Worm (Caenorhabditis elegans): ENCODE results near the gene F59A6.4.

Gene F59A6.4

DNA sequence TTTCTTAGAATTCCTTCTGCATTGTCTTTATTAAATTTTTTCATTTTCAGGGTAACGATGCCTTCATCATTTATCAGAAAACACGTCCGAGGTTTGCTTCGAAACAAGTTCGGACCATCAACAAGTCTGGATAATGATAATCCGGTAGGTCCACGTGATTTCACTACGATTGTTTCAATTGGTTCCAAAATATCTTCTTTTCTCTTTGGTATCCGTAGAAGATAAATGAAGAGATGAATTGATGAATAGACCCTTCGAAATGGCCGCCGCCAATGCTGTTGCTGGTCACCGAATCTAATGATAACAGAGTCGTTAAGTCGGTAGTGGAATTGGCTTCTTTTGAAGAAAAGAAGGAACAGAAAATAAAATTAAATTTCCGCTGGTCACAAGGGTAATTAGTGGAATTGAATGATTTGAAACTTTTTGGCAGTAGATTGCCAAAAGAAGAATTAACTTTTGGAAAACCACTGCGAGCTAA, 45.0 kb downstream of the F59A6.4 start, which contains the start of gene F33G12.6:
TSS of gene F33G12.6 (plus strand) at position 51 of the 478 bp plus-strand sequence.
- TF ChIP-seq ces-1 (GFP tag; optimal IDR thresholded peaks at IDR 0.05) (peak; percentile 17), nhr-237 (tag; optimal IDR thresholded peaks at IDR 0.05) (no peak)

DNA sequence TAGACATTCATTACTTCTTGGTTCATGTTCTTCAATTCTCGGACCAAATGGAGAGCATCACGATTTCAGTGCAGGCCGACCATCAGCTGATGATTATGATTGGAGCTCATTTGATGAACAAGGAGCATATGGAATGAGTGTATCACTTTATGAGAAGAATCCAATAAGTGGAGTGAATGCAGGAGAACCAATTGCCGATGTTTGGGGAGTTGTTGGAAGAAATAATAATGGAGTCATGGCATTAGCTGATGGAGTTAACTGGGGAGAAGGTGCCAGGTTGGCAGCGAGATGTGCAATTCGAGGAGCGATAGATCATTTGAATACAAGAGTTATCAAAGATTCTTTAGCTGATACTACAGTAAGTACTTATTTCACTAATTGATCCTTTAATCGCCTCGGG, 45.9 kb downstream of the F59A6.4 start:
- TF ChIP-seq ham-2 (GFP tag; optimal IDR thresholded peaks at IDR 0.05) (no peak), snpc-4 (tag; optimal IDR thresholded peaks at IDR 0.05) (no peak), nhr-28 (tag; optimal IDR thresholded peaks at IDR 0.05) (no peak), nhr-12 (tag; optimal IDR thresholded peaks at IDR 0.05) (no peak), mep-1 (tag; optimal IDR thresholded peaks at IDR 0.05) (no peak), flh-1 (GFP tag; optimal IDR thresholded peaks at IDR 0.05) (no peak), mab-5 (tag; optimal IDR thresholded peaks at IDR 0.05) (no peak), ceh-83 (GFP tag; optimal IDR thresholded peaks at IDR 0.05) (no peak), nhr-2 (tag; optimal IDR thresholded peaks at IDR 0.05) (no peak), lin-32 (GFP tag; optimal IDR thresholded peaks at IDR 0.05) (no peak), ceh-39 (tag; optimal IDR thresholded peaks at IDR 0.05) (no peak), blmp-1 (tag; optimal IDR thresholded peaks at IDR 0.05) (no peak), nhr-76 (tag; optimal IDR thresholded peaks at IDR 0.05) (no peak), ces-1 (GFP tag; optimal IDR thresholded peaks at IDR 0.05) (no peak), lin-13 (tag; optimal IDR thresholded peaks at IDR 0.05) (no peak), lsy-2 (tag; optimal IDR thresholded peaks at IDR 0.05) (no peak), M03D4.4 (tag; optimal IDR thresholded peaks at IDR 0.05) (no peak), ceh-43 (GFP tag; optimal IDR thresholded peaks at IDR 0.05) (no peak)

DNA sequence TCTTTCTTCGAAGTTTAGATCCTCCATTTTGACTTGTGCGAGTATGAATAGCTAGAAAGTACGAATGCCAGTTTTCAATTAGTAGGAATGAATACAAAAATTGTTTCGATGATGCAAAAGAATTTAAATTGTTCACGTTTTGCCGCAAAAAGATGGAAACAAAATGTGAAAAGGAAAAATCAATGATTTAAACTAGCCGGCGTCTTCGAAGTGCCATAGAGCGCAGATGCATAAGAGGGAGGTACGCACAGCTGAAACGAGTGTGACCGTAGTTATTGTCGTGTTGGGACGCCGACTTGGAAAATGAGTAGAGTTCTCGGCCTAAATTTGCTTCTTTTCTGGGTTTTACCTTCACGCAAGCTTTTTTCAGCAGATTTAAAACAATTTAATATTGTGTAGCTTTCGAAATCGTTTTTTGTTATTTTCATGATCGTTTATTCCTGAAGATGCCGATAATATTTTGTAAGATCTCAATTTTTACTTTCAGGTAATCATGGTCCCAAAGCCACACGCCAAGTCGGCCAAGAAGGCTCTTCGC, 50.3 kb downstream of the F59A6.4 start, which contains the start of the genes ify-1 and rpl-22:
TSS of gene ify-1 (minus strand) at position 51 of the 538 bp plus-strand sequence.
TSS of gene rpl-22 (plus strand) at position 488 of the 538 bp plus-strand sequence.
- peak; percentile 50 for TF ChIP-seq M03D4.4 (tag; optimal IDR thresholded peaks at IDR 0.05)
- TF ChIP-seq nhr-237 (tag; optimal IDR thresholded peaks at IDR 0.05): peak; percentile 95
- no peak for TF ChIP-seq sem-2 (GFP tag; optimal IDR thresholded peaks at IDR 0.05)
- TF ChIP-seq nhr-12 (tag; optimal IDR thresholded peaks at IDR 0.05): peak; percentile 39
- peak; percentile 50 for TF ChIP-seq ztf-11 (tag; optimal IDR thresholded peaks at IDR 0.05)
- no peak for TF ChIP-seq nhr-76 (tag; optimal IDR thresholded peaks at IDR 0.05)
- TF ChIP-seq mep-1 (tag; optimal IDR thresholded peaks at IDR 0.05): peak; percentile 96
- TF ChIP-seq elt-3 (tag; optimal IDR thresholded peaks at IDR 0.05): peak; percentile 72
- TF ChIP-seq lsy-2 (tag; optimal IDR thresholded peaks at IDR 0.05): peak; percentile 99
- TF ChIP-seq ham-2 (GFP tag; optimal IDR thresholded peaks at IDR 0.05): peak; percentile 69
- no peak for TF ChIP-seq nhr-2 (tag; optimal IDR thresholded peaks at IDR 0.05)
- TF ChIP-seq unc-39 (tag; optimal IDR thresholded peaks at IDR 0.05): no peak
- TF ChIP-seq unc-120 (tag; optimal IDR thresholded peaks at IDR 0.05; ENCODE audit: poor library complexity, severe bottlenecking): peak; percentile 75
- no peak for TF ChIP-seq bed-3 (GFP tag; optimal IDR thresholded peaks at IDR 0.05)
- peak; percentile 76 for TF ChIP-seq mls-2 (tag; optimal IDR thresholded peaks at IDR 0.05)
- TF ChIP-seq blmp-1 (tag; optimal IDR thresholded peaks at IDR 0.05): no peak
- peak; percentile 83 for TF ChIP-seq ceh-39 (tag; optimal IDR thresholded peaks at IDR 0.05)
- peak; percentile 30 for TF ChIP-seq ceh-83 (GFP tag; optimal IDR thresholded peaks at IDR 0.05)
- no peak for TF ChIP-seq lin-32 (GFP tag; optimal IDR thresholded peaks at IDR 0.05)
- TF ChIP-seq cnd-1 (tag; optimal IDR thresholded peaks at IDR 0.05): peak; percentile 61
- peak; percentile 18 for TF ChIP-seq ceh-43 (GFP tag; optimal IDR thresholded peaks at IDR 0.05)
- TF ChIP-seq nhr-28 (tag; optimal IDR thresholded peaks at IDR 0.05): no peak
- TF ChIP-seq pha-4 (tag; optimal IDR thresholded peaks at IDR 0.05): peak; percentile 97
- no peak for TF ChIP-seq flh-1 (GFP tag; optimal IDR thresholded peaks at IDR 0.05)
- TF ChIP-seq zip-8 (tag; optimal IDR thresholded peaks at IDR 0.05): no peak
- peak; percentile 51 for TF ChIP-seq elt-1 (tag; optimal IDR thresholded peaks at IDR 0.05; ENCODE audit: borderline replicate concordance, insufficient read depth)
- no peak for TF ChIP-seq snpc-4 (tag; optimal IDR thresholded peaks at IDR 0.05)
- peak; percentile 32 for TF ChIP-seq mab-5 (tag; optimal IDR thresholded peaks at IDR 0.05)
- peak; percentile 82 for TF ChIP-seq ces-1 (GFP tag; optimal IDR thresholded peaks at IDR 0.05)
- peak; percentile 62 for TF ChIP-seq sptf-1 (tag; optimal IDR thresholded peaks at IDR 0.05)
- peak; percentile 71 for TF ChIP-seq drap-1 (GFP tag; optimal IDR thresholded peaks at IDR 0.05)
- peak; percentile 83 for TF ChIP-seq hlh-1 (tag; optimal IDR thresholded peaks at IDR 0.05)
- TF ChIP-seq lin-13 (tag; optimal IDR thresholded peaks at IDR 0.05): peak; percentile 98
- TF ChIP-seq unc-62 (GFP tag; optimal IDR thresholded peaks at IDR 0.05): peak; percentile 61
- TF ChIP-seq tbx-8 (GFP tag; optimal IDR thresholded peaks at IDR 0.05): no peak

All from whole organism, mixed stage, embryonic.